Fruit fly (Drosophila melanogaster) whole organism, embryonic: ENCODE data around the gene CG10019.

Source experiments
- B-H1 ChIP-seq: fragments of 200-800 bp; sonication (Bioruptor generic); IDR thresholded peaks from 3 replicates; pipeline ENCODE4 v1.3.6; 2022; ENCODE audit warnings: missing biosample characterization, missing genetic modification characterization
- BtbVII ChIP-seq: fragments of 200-800 bp; sonication (Bioruptor generic); optimal IDR thresholded peaks from 3 replicates; lab custom pipeline; 2017; ENCODE audit warnings: missing biosample characterization, mild to moderate bottlenecking, missing genetic modification characterization
- CG10209 ChIP-seq: fragments of 200-800 bp; sonication (Bioruptor generic); optimal IDR thresholded peaks from 3 replicates; lab custom pipeline; 2017; ENCODE audit warnings: missing biosample characterization, mild to moderate bottlenecking, missing genetic modification characterization, missing genetic modification reagents
- CG10979 ChIP-seq: fragments of 200-800 bp; sonication (Bioruptor generic); optimal IDR thresholded peaks from 2 replicates; lab custom pipeline; 2018; ENCODE audit warnings: missing biosample characterization, mild to moderate bottlenecking, missing genetic modification characterization, moderate library complexity
- CG11398 ChIP-seq: fragments of 200-800 bp; sonication (Bioruptor generic); optimal IDR thresholded peaks from 2 replicates; lab custom pipeline; 2016; ENCODE audit warnings: missing biosample characterization, missing genetic modification characterization
- CG12659 ChIP-seq: fragments of 200-800 bp; sonication (Bioruptor generic); optimal IDR thresholded peaks from 3 replicates; lab custom pipeline; 2017; ENCODE audit warnings: mild to moderate bottlenecking, missing biosample characterization, missing genetic modification reagents, missing genetic modification characterization
- CG17912 ChIP-seq: fragments of 200-800 bp; sonication (Bioruptor generic); optimal IDR thresholded peaks from 2 replicates; lab custom pipeline; 2018; ENCODE audit warnings: missing biosample characterization, mild to moderate bottlenecking, missing genetic modification characterization
- CG1792 ChIP-seq: fragments of 200-800 bp; sonication (Bioruptor generic); optimal IDR thresholded peaks from 2 replicates; lab custom pipeline; 2016; ENCODE audit warnings: missing biosample characterization, missing genetic modification characterization
- CG1832 ChIP-seq: fragments of 200-800 bp; sonication (Bioruptor generic); optimal IDR thresholded peaks from 2 replicates; lab custom pipeline; 2017; ENCODE audit warnings: missing biosample characterization, mild to moderate bottlenecking, missing genetic modification characterization, inconsistent platforms
- CG2129 ChIP-seq: fragments of 200-800 bp; sonication (Bioruptor generic); IDR thresholded peaks from 2 replicates; pipeline ENCODE4 v1.3.6; 2022; ENCODE audit warnings: missing biosample characterization, missing genetic modification characterization; ENCODE audit not compliant: partially characterized antibody
- CG31388 ChIP-seq: fragments of 200-800 bp; sonication (Bioruptor generic); optimal IDR thresholded peaks from 2 replicates; lab custom pipeline; 2016; ENCODE audit warnings: missing biosample characterization, missing genetic modification characterization
- CG3726 ChIP-seq: fragments of 200-800 bp; sonication (Bioruptor generic); IDR thresholded peaks from 3 replicates; pipeline ENCODE4, ENCODE4 v1.3.6; 2022; ENCODE audit warnings: missing biosample characterization, missing genetic modification characterization
- CG4282 ChIP-seq: fragments of 200-800 bp; sonication (Bioruptor generic); optimal IDR thresholded peaks from 2 replicates; lab custom pipeline; 2016; ENCODE audit warnings: missing biosample characterization, missing genetic modification characterization
- CG4730 ChIP-seq: fragments of 200-800 bp; sonication (Bioruptor generic); IDR thresholded peaks from 2 replicates; pipeline ENCODE4 v1.3.6; 2022; ENCODE audit warnings: missing biosample characterization, missing genetic modification characterization
- CG5180 ChIP-seq: fragments of 200-800 bp; sonication (Bioruptor generic); optimal IDR thresholded peaks from 3 replicates; lab custom pipeline; 2017; ENCODE audit warnings: missing biosample characterization, missing genetic modification characterization, mild to moderate bottlenecking, moderate library complexity, missing genetic modification reagents
- CG5953 ChIP-seq: fragments of 200-800 bp; sonication (Bioruptor generic); IDR thresholded peaks from 2 replicates; pipeline ENCODE4 v1.3.6; 2022; ENCODE audit warnings: missing biosample characterization, missing genetic modification characterization
- CG8359 ChIP-seq: fragments of 200-800 bp; sonication (Bioruptor generic); optimal IDR thresholded peaks from 2 replicates; lab custom pipeline; 2017; ENCODE audit warnings: missing biosample characterization, mild to moderate bottlenecking, missing genetic modification characterization, borderline replicate concordance
- CG9797 ChIP-seq: fragments of 200-800 bp; sonication (Bioruptor generic); optimal IDR thresholded peaks from 3 replicates; lab custom pipeline; 2018; ENCODE audit warnings: missing biosample characterization, mild to moderate bottlenecking, missing genetic modification characterization
- CG9876 ChIP-seq: fragments of 200-800 bp; sonication (Bioruptor generic); optimal IDR thresholded peaks from 2 replicates; lab custom pipeline; 2016; ENCODE audit warnings: missing biosample characterization, missing genetic modification characterization
- CrebB ChIP-seq: fragments of 200-800 bp; sonication (Bioruptor generic); optimal IDR thresholded peaks from 3 replicates; lab custom pipeline; 2018; ENCODE audit warnings: missing biosample characterization, mild to moderate bottlenecking, missing genetic modification characterization
- Deaf1 ChIP-seq: fragments of 200-800 bp; optimal IDR thresholded peaks from 3 replicates; lab custom pipeline; 2019; ENCODE audit warnings: missing biosample characterization, mild to moderate bottlenecking, missing genetic modification characterization, moderate library complexity
- Doc2 ChIP-seq: fragments of 200-800 bp; sonication (Bioruptor generic); IDR thresholded peaks from 2 replicates; pipeline ENCODE4 v1.3.6; 2022; ENCODE audit warnings: missing biosample characterization, missing genetic modification characterization
- Fer3 ChIP-seq: fragments of 200-800 bp; sonication (Bioruptor generic); optimal IDR thresholded peaks from 2 replicates; lab custom pipeline; 2018; ENCODE audit warnings: missing biosample characterization, mild to moderate bottlenecking, missing genetic modification characterization, moderate library complexity
- HLH54F ChIP-seq: fragments of 200-800 bp; sonication (Bioruptor generic); optimal IDR thresholded peaks from 3 replicates; lab custom pipeline; 2016; ENCODE audit warnings: missing biosample characterization, missing genetic modification characterization
- Hmx ChIP-seq: fragments of 200-800 bp; sonication (Bioruptor generic); optimal IDR thresholded peaks from 2 replicates; lab custom pipeline; 2016; ENCODE audit warnings: missing biosample characterization, missing genetic modification characterization
- NFAT ChIP-seq: fragments of 200-800 bp; sonication (Bioruptor generic); IDR thresholded peaks from 2 replicates; pipeline ENCODE4 v1.3.6; 2022; ENCODE audit warnings: missing biosample characterization, missing genetic modification characterization
- Oaz ChIP-seq: fragments of 200-800 bp; sonication (Bioruptor generic); IDR thresholded peaks from 2 replicates; pipeline ENCODE4 v1.3.6; 2022; ENCODE audit warnings: missing biosample characterization, missing genetic modification characterization
- Pdp1 ChIP-seq, 2 experiments: fragments of 200-800 bp; sonication (Bioruptor generic); optimal IDR thresholded peaks; 3 replicates each; lab custom pipeline; 2016; ENCODE audit warnings: missing biosample characterization in 2 of 2, missing genetic modification characterization in 2 of 2, mild to moderate bottlenecking in 1 of 2, moderate library complexity in 1 of 2
- Six4 ChIP-seq: fragments of 200-800 bp; sonication (Bioruptor generic); optimal IDR thresholded peaks from 2 replicates; lab custom pipeline; 2016; ENCODE audit warnings: missing biosample characterization, missing genetic modification characterization
- YL-1 ChIP-seq: fragments of 200-800 bp; sonication (Bioruptor generic); optimal IDR thresholded peaks from 3 replicates; lab custom pipeline; 2017; ENCODE audit warnings: missing biosample characterization, mild to moderate bottlenecking, missing genetic modification characterization
- aop ChIP-seq: fragments of 200-800 bp; sonication (Bioruptor generic); IDR thresholded peaks from 2 replicates; pipeline ENCODE4 v1.3.6; 2022; ENCODE audit warnings: missing biosample characterization, missing genetic modification characterization
- bbx ChIP-seq: fragments of 200-800 bp; sonication (Bioruptor generic); IDR thresholded peaks from 2 replicates; pipeline ENCODE4 v1.3.6; 2022; ENCODE audit warnings: missing biosample characterization, missing genetic modification characterization; ENCODE audit not compliant: partially characterized antibody
- chinmo ChIP-seq: fragments of 200-800 bp; sonication (Bioruptor generic); IDR thresholded peaks from 4 replicates; pipeline ENCODE4 v1.3.6; 2022; ENCODE audit warnings: missing biosample characterization, missing genetic modification characterization; ENCODE audit not compliant: partially characterized antibody
- corto ChIP-seq: fragments of 200-800 bp; sonication (Bioruptor generic); optimal IDR thresholded peaks from 2 replicates; lab custom pipeline; 2016; ENCODE audit warnings: missing biosample characterization, mild to moderate bottlenecking, missing genetic modification characterization, moderate library complexity
- disco-r ChIP-seq: fragments of 200-800 bp; sonication (Bioruptor generic); optimal IDR thresholded peaks from 2 replicates; lab custom pipeline; 2016; ENCODE audit warnings: missing biosample characterization, missing genetic modification characterization
- h ChIP-seq: fragments of >200 bp; optimal IDR thresholded peaks from 2 replicates; lab custom pipeline; 2017
- ken ChIP-seq: fragments of 200-800 bp; sonication (Bioruptor generic); IDR thresholded peaks from 3 replicates; pipeline ENCODE4 v1.3.6; 2022; ENCODE audit warnings: missing biosample characterization, missing genetic modification characterization
- kni ChIP-seq: fragments of 200-800 bp; sonication (Bioruptor generic); optimal IDR thresholded peaks from 3 replicates; lab custom pipeline; 2017; ENCODE audit warnings: mild to moderate bottlenecking, missing biosample characterization, missing genetic modification reagents, missing genetic modification characterization
- lola ChIP-seq, 3 experiments: fragments of >200 bp in 2 of 3; fragments of 200-800 bp in 1 of 3; sonication (Bioruptor generic) in 1 of 3; optimal IDR thresholded peaks; 2 replicates each; lab custom pipeline; 2017 to 2019; ENCODE audit warnings: missing biosample characterization in 3 of 3, missing genetic modification characterization in 3 of 3, mild to moderate bottlenecking in 1 of 3, moderate library complexity in 1 of 3
- maf-S ChIP-seq: fragments of 200-800 bp; sonication (Bioruptor generic); optimal IDR thresholded peaks from 2 replicates; lab custom pipeline; 2016; ENCODE audit warnings: missing biosample characterization, missing genetic modification characterization
- mirr ChIP-seq: fragments of 200-800 bp; sonication (Bioruptor generic); optimal IDR thresholded peaks from 3 replicates; lab custom pipeline; 2018; ENCODE audit warnings: missing biosample characterization, mild to moderate bottlenecking, missing genetic modification characterization
- nerfin-2 ChIP-seq: fragments of 200-800 bp; sonication (Bioruptor generic); IDR thresholded peaks from 2 replicates; pipeline ENCODE4 v1.3.6; 2022; ENCODE audit warnings: missing biosample characterization, missing genetic modification characterization; ENCODE audit not compliant: partially characterized antibody
- pfk ChIP-seq: fragments of 200-800 bp; sonication (Bioruptor generic); optimal IDR thresholded peaks from 2 replicates; lab custom pipeline; 2018; ENCODE audit warnings: missing biosample characterization, mild to moderate bottlenecking, missing genetic modification characterization, moderate library complexity
- sd ChIP-seq: fragments of 200-800 bp; sonication (Bioruptor generic); optimal IDR thresholded peaks from 3 replicates; lab custom pipeline; 2018; ENCODE audit warnings: missing biosample characterization, mild to moderate bottlenecking, missing genetic modification characterization, moderate library complexity
- stc ChIP-seq: fragments of 200-800 bp; sonication (Bioruptor generic); IDR thresholded peaks from 2 replicates; pipeline ENCODE4 v1.3.6; 2022; ENCODE audit warnings: missing biosample characterization, missing genetic modification characterization
- tap ChIP-seq: fragments of 200-800 bp; optimal IDR thresholded peaks from 3 replicates; lab custom pipeline; 2019; ENCODE audit warnings: missing biosample characterization, mild to moderate bottlenecking, missing genetic modification characterization, moderate library complexity
- twi ChIP-seq: fragments of 200-800 bp; optimal IDR thresholded peaks from 2 replicates; lab custom pipeline; 2019; ENCODE audit warnings: missing biosample characterization, mild to moderate bottlenecking, missing genetic modification characterization, moderate library complexity
- vfl ChIP-seq: fragments of 200-800 bp; sonication (Bioruptor generic); optimal IDR thresholded peaks from 2 replicates; lab custom pipeline; 2016; ENCODE audit warnings: missing biosample characterization, missing genetic modification characterization
- wdn ChIP-seq: fragments of 200-800 bp; sonication (Bioruptor generic); IDR thresholded peaks from 2 replicates; pipeline ENCODE4 v1.3.6; 2022; ENCODE audit warnings: missing biosample characterization, missing genetic modification characterization

CG10019 gene

DNA sequence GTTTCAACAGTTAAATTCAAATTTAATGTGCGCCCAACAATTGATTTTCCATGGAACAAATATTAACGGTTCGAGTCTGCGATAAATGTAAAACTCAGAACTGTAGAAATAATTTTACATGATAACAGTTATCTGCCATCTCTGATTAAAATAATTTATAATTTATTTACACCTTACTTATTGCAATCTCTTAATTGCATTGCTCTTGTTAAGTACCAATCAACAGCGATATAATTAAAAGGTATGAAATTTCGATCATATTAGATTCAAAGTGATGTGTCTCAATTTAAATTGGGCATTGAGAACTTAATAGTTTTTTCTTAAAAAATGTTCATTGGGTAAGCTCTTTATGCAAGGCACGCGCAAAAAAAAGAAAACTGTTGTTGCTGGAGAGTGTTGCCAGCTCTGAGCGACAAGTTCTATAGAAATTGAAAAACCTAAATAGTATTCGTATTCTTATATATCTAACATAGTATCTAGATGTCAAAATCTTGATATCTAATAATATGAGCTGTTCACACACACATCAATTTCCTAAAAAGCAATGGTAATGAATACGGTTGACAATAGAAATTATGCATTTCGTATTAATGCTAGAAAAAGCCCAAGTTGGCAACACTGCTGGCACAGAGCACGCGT, 72.7 kb downstream of the CG10019 start (continued):
- peak; percentile 51 for TF ChIP-seq vfl (GFP tag; lab: Kevin White, UChicago)
- peak; percentile 42 for TF ChIP-seq BtbVII (GFP tag; lab: Kevin White, UChicago)
- TF ChIP-seq tap (tag; lab: Kevin White, UChicago), result peak; percentile 82
- TF ChIP-seq twi, result no peak
- no peak for TF ChIP-seq Deaf1 (tag; lab: Kevin White, UChicago)
- peak; percentile 68 for TF ChIP-seq CrebB (tag; lab: Kevin White, UChicago)
- no peak for TF ChIP-seq h
- TF ChIP-seq CG5953 (GFP tag; lab: Robert Waterston, UW), result 0 out of 2 replicates have a peak, but pooled peaks have one; percentile 35
- TF ChIP-seq CG9876 (GFP tag; lab: Kevin White, UChicago), result no peak
- 0 out of 3 replicates have a peak, but pooled peaks have one; percentile 19 for TF ChIP-seq CG3726 (GFP tag; lab: Robert Waterston, UW)
- TF ChIP-seq YL-1, result no peak
- no peak for TF ChIP-seq sd (tag; lab: Kevin White, UChicago)
- TF ChIP-seq mirr (GFP tag; lab: Kevin White, UChicago), result peak; percentile 9
- TF ChIP-seq Fer3 (tag; lab: Kevin White, UChicago), result peak; percentile 80
- TF ChIP-seq stc, result peak; percentile 52
- no peak for TF ChIP-seq nerfin-2 (GFP tag; lab: Robert Waterston, UW)
- peak; percentile 70 for TF ChIP-seq corto (GFP tag; lab: Kevin White, UChicago)
- peak; percentile 62 for TF ChIP-seq CG10209
- TF ChIP-seq kni (GFP tag; lab: Kevin White, UChicago), result peak; percentile 14
- TF ChIP-seq CG4730 (GFP tag; lab: Robert Waterston, UW), result peak; percentile 47; the same call in 1 of the 2 replicates
- TF ChIP-seq CG8359 (GFP tag; lab: Kevin White, UChicago), result peak; percentile 3
- no peak; the same call in 1 of the 2 replicates for TF ChIP-seq Oaz (GFP tag; lab: Robert Waterston, UW)
- peak; percentile 49 for TF ChIP-seq CG10979 (tag; lab: Kevin White, UChicago)
- TF ChIP-seq CG12659 (GFP tag; lab: Kevin White, UChicago), result peak; percentile 61
- TF ChIP-seq CG4282 (GFP tag; lab: Kevin White, UChicago), result no peak
- TF ChIP-seq CG11398 (GFP tag; lab: Kevin White, UChicago), result peak; percentile 31
- TF ChIP-seq wdn (GFP tag; lab: Robert Waterston, UW), result peak; percentile 40; the same call in 1 of the 2 replicates
- no peak for TF ChIP-seq bbx (GFP tag; lab: Robert Waterston, UW)
- TF ChIP-seq ken, result peak; percentile 52; the same call in 2 of the 3 replicates
- TF ChIP-seq Hmx (GFP tag; lab: Kevin White, UChicago), result no peak
- no peak for TF ChIP-seq NFAT (GFP tag; lab: Robert Waterston, UW)
- TF ChIP-seq chinmo (GFP tag; lab: Robert Waterston, UW), result no peak
- no peak for TF ChIP-seq CG17912 (GFP tag; lab: Kevin White, UChicago)
- peak; percentile 20 for TF ChIP-seq CG31388 (GFP tag; lab: Kevin White, UChicago)
- peak; percentile 26 to 94 for TF ChIP-seq Pdp1 (GFP tag; optimal IDR thresholded peaks at IDR 0.05; lab: Kevin White, UChicago)
- no peak for TF ChIP-seq CG9797 (GFP tag; lab: Kevin White, UChicago)
- peak; percentile 39 for TF ChIP-seq Six4
- TF ChIP-seq B-H1 (GFP tag; lab: Robert Waterston, UW), result peak; percentile 36; the same call in 1 of the 3 replicates
- no peak for TF ChIP-seq CG2129 (GFP tag; lab: Robert Waterston, UW)
- TF ChIP-seq HLH54F (GFP tag; lab: Kevin White, UChicago), result peak; percentile 58
- no peak for TF ChIP-seq aop (GFP tag; lab: Robert Waterston, UW)
- no peak for TF ChIP-seq disco-r (GFP tag; lab: Kevin White, UChicago)
- TF ChIP-seq CG1832 (GFP tag; lab: Kevin White, UChicago), result no peak
- no peak for TF ChIP-seq pfk
- peak; percentile 13 for TF ChIP-seq CG1792 (GFP tag; lab: Kevin White, UChicago)
- TF ChIP-seq Doc2 (GFP tag; lab: Robert Waterston, UW), result no peak
- no peak for TF ChIP-seq lola (GFP tag; optimal IDR thresholded peaks at IDR 0.05; lab: Kevin White, UChicago)
- TF ChIP-seq maf-S, result no peak
- no peak for TF ChIP-seq CG5180
